Worm (Caenorhabditis elegans) whole organism, L1 larva: ENCODE data around the gene Y43C5B.3.

Source experiments
- ceh-63 ChIP-seq: fragments of 200-800 bp; sonication (Bioruptor generic); optimal IDR thresholded peaks from 2 replicates; lab custom pipeline; 2018; ENCODE audit warnings: mild to moderate bottlenecking, missing genetic modification characterization, missing compliant biosample characterization
- ceh-82 ChIP-seq, 3 experiments: fragments of 150-350 bp in 1 of 3; sonication (generic microtip) in 2 of 3; optimal IDR thresholded peaks; 2 replicates each; lab custom pipeline; 2014 to 2017; ENCODE audit warnings: missing biosample characterization in 3 of 3, missing genetic modification characterization in 3 of 3
- fkh-10 ChIP-seq: sonication (generic microtip); optimal IDR thresholded peaks from 2 replicates; lab custom pipeline; 2017; ENCODE audit warnings: missing biosample characterization, missing genetic modification reagents, missing genetic modification characterization
- hlh-4 ChIP-seq: sonication (generic microtip); optimal IDR thresholded peaks from 2 replicates; lab custom pipeline; 2016; ENCODE audit warnings: mild to moderate bottlenecking, missing genetic modification characterization, missing compliant biosample characterization
- jun-1 ChIP-seq: fragments of 150-350 bp; optimal IDR thresholded peaks from 2 replicates; lab custom pipeline; 2014; ENCODE audit warnings: missing biosample characterization, missing genetic modification reagents, missing genetic modification characterization
- lin-13 ChIP-seq: fragments of 150-350 bp; optimal IDR thresholded peaks from 2 replicates; lab custom pipeline; 2014; ENCODE audit warnings: missing biosample characterization, missing genetic modification reagents, missing genetic modification characterization
- lir-3 ChIP-seq: sonication (generic microtip); optimal IDR thresholded peaks from 2 replicates; lab custom pipeline; 2016; ENCODE audit warnings: mild to moderate bottlenecking, missing genetic modification characterization, moderate library complexity, missing compliant biosample characterization; ENCODE audit not compliant: poor library complexity
- lsy-2 ChIP-seq, 2 experiments: fragments of 150-350 bp; optimal IDR thresholded peaks; 2 replicates each; lab custom pipeline; 2014; ENCODE audit warnings: missing biosample characterization in 2 of 2, missing genetic modification characterization in 2 of 2
- nhr-11 ChIP-seq: fragments of 150-350 bp; optimal IDR thresholded peaks from 2 replicates; lab custom pipeline; 2014; ENCODE audit warnings: missing biosample characterization, missing genetic modification characterization
- nhr-19 ChIP-seq: fragments of 200-800 bp; sonication (Bioruptor generic); conservative IDR thresholded peaks from 2 replicates; pipeline ENCODE4 v1.3.6; 2022; ENCODE audit warnings: missing genetic modification characterization, missing compliant biosample characterization
- nhr-237 ChIP-seq: fragments of 150-350 bp; optimal IDR thresholded peaks from 2 replicates; lab custom pipeline; 2014; ENCODE audit warnings: missing biosample characterization, missing genetic modification characterization
- rnt-1 ChIP-seq: sonication (generic microtip); optimal IDR thresholded peaks from 2 replicates; lab custom pipeline; 2016; ENCODE audit warnings: mild to moderate bottlenecking, missing genetic modification characterization, moderate library complexity, missing compliant biosample characterization

ce11 chrIV:10368326-10368725 lies 17.9 kb downstream of the Y43C5B.3 start, which contains the start of gene iars-1:
- TF ChIP-seq jun-1 (tag; lab: Kevin White, UChicago) (no peak), nhr-11 (no peak), lin-13 (GFP tag; lab: Kevin White, UChicago) (no peak), hlh-4 (tag; lab: Kevin White, UChicago) (no peak), fkh-10 (no peak), nhr-237 (tag; lab: Kevin White, UChicago) (no peak), rnt-1 (tag; lab: Kevin White, UChicago) (no peak), ceh-82 (tag; optimal IDR thresholded peaks at IDR 0.05; lab: Kevin White, UChicago) (no peak), lsy-2 (tag; optimal IDR thresholded peaks at IDR 0.05; lab: Kevin White, UChicago) (no peak), ceh-63 (GFP tag; lab: Kevin White, UChicago) (no peak), nhr-19 (no peak), lir-3 (no peak)
